Worm (Caenorhabditis elegans) whole organism, late embryonic: ENCODE measurements around the gene atg-16.2.

Experiments
- ama-1 ChIP-seq: fragments of 150-350 bp; optimal IDR thresholded peaks from 2 replicates; lab custom pipeline; 2014
- ceh-45 ChIP-seq: fragments of 200-800 bp; sonication (Bioruptor generic); IDR thresholded peaks from 2 replicates; pipeline ENCODE4 v1.3.6; 2022; ENCODE audit warnings: missing genetic modification reagents, missing genetic modification characterization, missing compliant biosample characterization
- elt-2 ChIP-seq: sonication (generic microtip); optimal IDR thresholded peaks from 2 replicates; lab custom pipeline; 2016; ENCODE audit warnings: missing genetic modification reagents, missing genetic modification characterization, missing compliant biosample characterization
- pqm-1 ChIP-seq: sonication (generic microtip); optimal IDR thresholded peaks from 2 replicates; lab custom pipeline; 2016; ENCODE audit warnings: missing genetic modification characterization, missing compliant biosample characterization
- pros-1 ChIP-seq: fragments of 150-350 bp; optimal IDR thresholded peaks from 2 replicates; lab custom pipeline; 2014; ENCODE audit warnings: missing biosample characterization, missing genetic modification reagents, missing genetic modification characterization

DNA sequence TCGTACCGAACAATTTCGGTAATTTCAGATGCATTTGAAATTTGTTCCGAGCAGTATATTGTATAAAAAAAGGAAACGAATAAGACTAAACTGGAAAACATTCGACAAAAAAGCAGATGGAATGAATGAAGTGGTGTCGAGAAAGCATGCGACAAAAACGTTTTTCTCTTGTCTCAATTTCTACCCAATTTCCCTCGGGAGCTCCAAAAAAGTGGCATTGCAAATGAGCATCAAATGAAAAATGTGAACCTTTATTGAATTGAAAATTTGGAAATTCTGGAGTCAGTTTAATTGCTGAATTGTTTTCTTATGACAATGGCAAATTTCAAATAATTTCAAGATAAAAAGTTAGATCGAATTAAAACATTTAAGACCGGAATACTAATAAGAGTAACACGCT lies 47.0 kb upstream of the atg-16.2 start, which contains the start of gene R05G9.5:
- TF ChIP-seq elt-2 (tag; lab: Kevin White, UChicago) = no peak
- TF ChIP-seq pqm-1 (tag; lab: Kevin White, UChicago) = no peak
- no peak for TF ChIP-seq pros-1 (tag; lab: Kevin White, UChicago)
- TF ChIP-seq ama-1 (lab: Kevin White, UChicago) = no peak
- TF ChIP-seq ceh-45 = no peak
